Worm (Caenorhabditis elegans) whole organism, L4 larva: Measurements from ENCODE around the gene srw-91.

Experiments
- R02D3.7 ChIP-seq: fragments of 150-350 bp; sonication (generic microtip); optimal IDR thresholded peaks from 3 replicates; lab custom pipeline; 2014; ENCODE audit warnings: missing biosample characterization, missing genetic modification characterization
- T20F7.1 ChIP-seq: fragments of 200-800 bp; sonication (Bioruptor generic); optimal IDR thresholded peaks from 2 replicates; lab custom pipeline; 2018; ENCODE audit warnings: mild to moderate bottlenecking, missing genetic modification characterization, missing compliant biosample characterization
- Y75B8A.6 ChIP-seq: fragments of 200-800 bp; sonication (Bioruptor generic); IDR thresholded peaks from 2 replicates; pipeline ENCODE4 v1.3.6; 2022; ENCODE audit warnings: missing genetic modification reagents, missing genetic modification characterization, missing compliant biosample characterization
- ZK546.5 ChIP-seq, 2 experiments: sonication (generic microtip); optimal IDR thresholded peaks; 2 replicates each; lab custom pipeline; 2017; ENCODE audit warnings: missing biosample characterization in 2 of 2, missing genetic modification characterization in 2 of 2
- ama-1 ChIP-seq: fragments of 150-350 bp; optimal IDR thresholded peaks from 2 replicates; lab custom pipeline; 2014; ENCODE audit warnings: inconsistent platforms, mixed read lengths
- arid-1 ChIP-seq: fragments of 200-800 bp; sonication (Bioruptor generic); conservative IDR thresholded peaks from 2 replicates; pipeline ENCODE4 v1.3.6; 2022; ENCODE audit warnings: missing genetic modification reagents, missing genetic modification characterization, missing compliant biosample characterization
- ceh-20 ChIP-seq: fragments of 200-800 bp; sonication (Bioruptor generic); IDR thresholded peaks from 2 replicates; pipeline ENCODE4 v1.3.6; 2022; ENCODE audit warnings: missing genetic modification reagents, missing genetic modification characterization, missing compliant biosample characterization
- ceh-82 ChIP-seq: sonication (generic microtip); optimal IDR thresholded peaks from 2 replicates; lab custom pipeline; 2017; ENCODE audit warnings: missing biosample characterization, missing genetic modification characterization
- ces-1 ChIP-seq: fragments of 150-350 bp; sonication (generic microtip); optimal IDR thresholded peaks from 4 replicates; lab custom pipeline; 2014; ENCODE audit warnings: missing biosample characterization, missing genetic modification reagents, missing genetic modification characterization
- cey-2 ChIP-seq: sonication (generic microtip); optimal IDR thresholded peaks from 3 replicates; lab custom pipeline; 2017; ENCODE audit warnings: missing genetic modification characterization, mild to moderate bottlenecking, missing compliant biosample characterization, antibody characterized with exemption, borderline replicate concordance; ENCODE audit not compliant: insufficient read depth
- ctbp-1 ChIP-seq: fragments of 200-800 bp; sonication (Bioruptor generic); IDR thresholded peaks from 2 replicates; pipeline ENCODE4 v1.3.6; 2022; ENCODE audit warnings: missing genetic modification reagents, missing genetic modification characterization, missing compliant biosample characterization
- daf-12 ChIP-seq: fragments of 150-350 bp; optimal IDR thresholded peaks from 2 replicates; lab custom pipeline; 2014; ENCODE audit warnings: missing biosample characterization, missing genetic modification reagents, missing genetic modification characterization
- daf-16 ChIP-seq, 3 experiments: sonication (generic microtip); optimal IDR thresholded peaks; 2 replicates each; lab custom pipeline; 2016 to 2017; ENCODE audit warnings: missing genetic modification characterization in 3 of 3, missing genetic modification reagents in 3 of 3, mild to moderate bottlenecking in 2 of 3, missing compliant biosample characterization in 2 of 3, missing biosample characterization in 1 of 3, moderate library complexity in 1 of 3
- dmd-9 ChIP-seq: fragments of 200-800 bp; sonication (Bioruptor generic); IDR thresholded peaks from 2 replicates; pipeline ENCODE4 v1.3.6; 2022; ENCODE audit warnings: missing genetic modification reagents, missing genetic modification characterization, missing compliant biosample characterization
- duxl-1 ChIP-seq: sonication (generic microtip); optimal IDR thresholded peaks from 2 replicates; lab custom pipeline; 2016; ENCODE audit warnings: mild to moderate bottlenecking, missing genetic modification characterization, moderate library complexity, missing compliant biosample characterization; ENCODE audit not compliant: poor library complexity
- fos-1 ChIP-seq: fragments of 150-350 bp; optimal IDR thresholded peaks from 2 replicates; lab custom pipeline; 2014; ENCODE audit warnings: missing biosample characterization, missing genetic modification characterization
- hlh-11 ChIP-seq: fragments of 200-800 bp; sonication (Bioruptor generic); optimal IDR thresholded peaks from 2 replicates; lab custom pipeline; 2018; ENCODE audit warnings: mild to moderate bottlenecking, missing genetic modification characterization, missing compliant biosample characterization
- lin-1 ChIP-seq: fragments of 200-800 bp; sonication (Bioruptor generic); IDR thresholded peaks from 2 replicates; pipeline ENCODE4 v1.3.6; 2022; ENCODE audit warnings: missing genetic modification reagents, missing genetic modification characterization, missing compliant biosample characterization
- lin-38 ChIP-seq: fragments of 200-800 bp; sonication (Bioruptor generic); IDR thresholded peaks from 2 replicates; pipeline ENCODE4 v1.3.6; 2022; ENCODE audit warnings: missing genetic modification reagents, missing genetic modification characterization, missing compliant biosample characterization
- lir-3 ChIP-seq: sonication (generic microtip); optimal IDR thresholded peaks from 2 replicates; lab custom pipeline; 2016; ENCODE audit warnings: mild to moderate bottlenecking, missing genetic modification characterization, missing compliant biosample characterization
- madf-9 ChIP-seq: fragments of 200-800 bp; sonication (Bioruptor generic); conservative IDR thresholded peaks from 2 replicates; pipeline ENCODE4 v1.3.6; 2022; ENCODE audit warnings: missing genetic modification reagents, missing genetic modification characterization, missing compliant biosample characterization
- mdl-1 ChIP-seq, 2 experiments: fragments of 150-350 bp in 1 of 2; sonication (generic microtip) in 1 of 2; optimal IDR thresholded peaks; 2 replicates each; lab custom pipeline; 2014 to 2017; ENCODE audit warnings: missing biosample characterization in 2 of 2, missing genetic modification characterization in 2 of 2
- mdt-29 ChIP-seq: fragments of 200-800 bp; sonication (Bioruptor generic); IDR thresholded peaks from 2 replicates; pipeline ENCODE4 v1.3.6; 2022; ENCODE audit warnings: missing genetic modification reagents, missing genetic modification characterization, missing compliant biosample characterization
- mxl-2 ChIP-seq: fragments of 200-800 bp; sonication (Bioruptor generic); conservative IDR thresholded peaks from 2 replicates; pipeline ENCODE4 v1.3.6; 2022; ENCODE audit warnings: missing genetic modification reagents, missing genetic modification characterization, missing compliant biosample characterization
- nhr-10 ChIP-seq: fragments of 150-350 bp; optimal IDR thresholded peaks from 2 replicates; lab custom pipeline; 2014; ENCODE audit warnings: missing biosample characterization, missing genetic modification characterization
- nhr-102 ChIP-seq: sonication (generic microtip); optimal IDR thresholded peaks from 2 replicates; lab custom pipeline; 2016; ENCODE audit warnings: mild to moderate bottlenecking, missing genetic modification characterization, moderate library complexity, missing compliant biosample characterization
- nhr-11 ChIP-seq: fragments of 150-350 bp; optimal IDR thresholded peaks from 2 replicates; lab custom pipeline; 2014; ENCODE audit warnings: missing biosample characterization, missing genetic modification characterization
- nhr-237 ChIP-seq: sonication (generic microtip); optimal IDR thresholded peaks from 2 replicates; lab custom pipeline; 2017; ENCODE audit warnings: missing biosample characterization, missing genetic modification characterization
- nhr-25 ChIP-seq: sonication (generic microtip); optimal IDR thresholded peaks from 2 replicates; lab custom pipeline; 2017; ENCODE audit warnings: missing genetic modification characterization, mild to moderate bottlenecking, missing compliant biosample characterization, antibody characterized with exemption, moderate library complexity, borderline replicate concordance; ENCODE audit not compliant: insufficient read depth
- nhr-42 ChIP-seq: fragments of 200-800 bp; sonication (Bioruptor generic); IDR thresholded peaks from 2 replicates; pipeline ENCODE4 v1.3.6; 2022; ENCODE audit warnings: missing genetic modification characterization, missing compliant biosample characterization
- nhr-6 ChIP-seq: fragments of 150-350 bp; optimal IDR thresholded peaks from 2 replicates; lab custom pipeline; 2014; ENCODE audit warnings: missing biosample characterization, missing genetic modification characterization
- saeg-2 ChIP-seq: fragments of 200-800 bp; sonication (Bioruptor generic); IDR thresholded peaks from 2 replicates; pipeline ENCODE4 v1.3.6; 2022; ENCODE audit warnings: missing genetic modification reagents, missing genetic modification characterization, missing compliant biosample characterization
- sdz-12 ChIP-seq: fragments of 200-800 bp; sonication (Bioruptor generic); optimal IDR thresholded peaks from 2 replicates; lab custom pipeline; 2018; ENCODE audit warnings: mild to moderate bottlenecking, missing genetic modification characterization, missing compliant biosample characterization
- skn-1 ChIP-seq: fragments of 150-350 bp; optimal IDR thresholded peaks from 2 replicates; lab custom pipeline; 2014; ENCODE audit warnings: missing biosample characterization, missing genetic modification characterization
- snpc-1.2 ChIP-seq: fragments of 200-800 bp; sonication (Bioruptor generic); IDR thresholded peaks from 2 replicates; pipeline ENCODE4 v1.3.6; 2022; ENCODE audit warnings: missing genetic modification reagents, missing genetic modification characterization, missing compliant biosample characterization
- snpc-4 ChIP-seq: fragments of 150-350 bp; optimal IDR thresholded peaks from 2 replicates; lab custom pipeline; 2014; ENCODE audit warnings: missing biosample characterization, missing genetic modification characterization
- tag-97 ChIP-seq: fragments of 200-800 bp; sonication (Bioruptor generic); IDR thresholded peaks from 2 replicates; pipeline ENCODE4 v1.3.6; 2022; ENCODE audit warnings: missing genetic modification characterization, missing compliant biosample characterization
- unc-130 ChIP-seq: sonication (generic microtip); optimal IDR thresholded peaks from 2 replicates; lab custom pipeline; 2016; ENCODE audit warnings: missing genetic modification reagents, missing genetic modification characterization, missing compliant biosample characterization
- zfp-2 ChIP-seq: sonication (generic microtip); optimal IDR thresholded peaks from 2 replicates; lab custom pipeline; 2016; ENCODE audit warnings: mild to moderate bottlenecking, missing genetic modification characterization, missing compliant biosample characterization
- zfp-3 ChIP-seq: fragments of 200-800 bp; sonication (Bioruptor generic); conservative IDR thresholded peaks from 2 replicates; pipeline ENCODE4 v1.3.6; 2022; ENCODE audit warnings: missing genetic modification reagents, missing genetic modification characterization, missing compliant biosample characterization
- zip-11 ChIP-seq: fragments of 200-800 bp; sonication (Bioruptor generic); IDR thresholded peaks from 2 replicates; pipeline ENCODE4 v1.3.6; 2022; ENCODE audit warnings: missing genetic modification characterization, missing compliant biosample characterization

The srw-91 gene

DNA sequence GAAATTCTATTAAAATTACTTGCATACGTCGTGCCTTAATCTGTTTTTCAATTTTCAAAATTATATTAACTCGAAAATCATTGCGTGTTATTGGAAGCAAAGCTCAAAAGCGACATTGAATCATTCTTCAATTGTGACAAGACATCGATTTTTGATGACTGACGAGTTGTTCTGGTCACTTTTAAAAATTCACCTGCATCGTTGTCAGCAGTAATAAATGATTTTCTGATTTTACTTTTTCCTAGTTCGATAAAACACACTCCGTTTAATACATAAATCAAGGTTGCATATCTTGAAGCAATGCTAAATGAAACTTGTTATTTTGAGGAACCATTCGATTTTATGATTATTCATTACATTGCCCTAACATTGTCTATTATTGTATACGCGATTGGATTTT is 1.6 kb upstream of the srw-91 start, which contains the start of gene srh-3:
srh-3 (plus strand) TSS at position 301 of the 400 bp plus-strand sequence.
- TF ChIP-seq tag-97 (GFP tag; lab: Robert Waterston, UW), result no peak
- TF ChIP-seq zfp-2, result no peak
- no peak for TF ChIP-seq duxl-1 (tag; lab: Kevin White, UChicago)
- no peak for TF ChIP-seq sdz-12
- TF ChIP-seq snpc-4 (tag; lab: Kevin White, UChicago), result no peak
- TF ChIP-seq snpc-1.2, result no peak
- no peak for TF ChIP-seq skn-1 (tag; lab: Kevin White, UChicago)
- TF ChIP-seq cey-2 (tag; lab: Kevin White, UChicago), result no peak

DNA sequence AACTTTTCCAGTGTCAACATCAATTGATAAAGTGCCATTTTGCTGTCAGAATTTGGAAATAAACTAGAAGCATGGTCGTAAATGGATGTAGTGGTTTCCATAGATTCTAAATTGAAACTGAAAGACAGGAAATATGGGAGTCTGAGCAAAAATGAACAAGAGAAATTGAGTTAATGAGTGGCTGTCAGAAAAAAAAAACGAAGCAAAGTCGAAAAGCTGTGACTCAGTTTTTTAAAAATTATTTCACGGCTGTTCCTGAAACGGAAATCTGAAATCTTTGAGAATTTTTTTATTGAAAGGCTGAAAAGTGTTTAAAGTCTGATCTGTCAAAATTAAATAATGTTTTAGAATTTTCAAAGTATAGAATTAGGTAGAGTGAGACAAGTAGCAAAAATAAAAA is 2.4 kb downstream of the srw-91 start, which contains the start of gene srw-98:
srw-98 (minus strand) TSS at position 101 of the 400 bp plus-strand sequence.
- no peak for TF ChIP-seq zfp-3 (GFP tag; lab: Robert Waterston, UW)
- no peak for TF ChIP-seq snpc-1.2
- no peak for TF ChIP-seq nhr-10 (tag; lab: Kevin White, UChicago)
- no peak for TF ChIP-seq mxl-2
- no peak for TF ChIP-seq lin-1
- TF ChIP-seq nhr-6 (tag; lab: Kevin White, UChicago), result no peak
- TF ChIP-seq dmd-9 (GFP tag; lab: Robert Waterston, UW), result no peak
- TF ChIP-seq nhr-42, result no peak
- TF ChIP-seq snpc-4 (tag; lab: Kevin White, UChicago), result no peak
- no peak for TF ChIP-seq ZK546.5 (tag; optimal IDR thresholded peaks at IDR 0.05; lab: Kevin White, UChicago)
- no peak for TF ChIP-seq sdz-12
- TF ChIP-seq zip-11 (GFP tag; lab: Robert Waterston, UW), result no peak
- TF ChIP-seq saeg-2 (GFP tag; lab: Robert Waterston, UW), result no peak
- TF ChIP-seq mdl-1 (tag; optimal IDR thresholded peaks at IDR 0.05; lab: Kevin White, UChicago), result no peak
- no peak for TF ChIP-seq daf-12 (tag; lab: Kevin White, UChicago)
- TF ChIP-seq arid-1, result no peak
- no peak for TF ChIP-seq nhr-237
- no peak for TF ChIP-seq Y75B8A.6
- TF ChIP-seq mdt-29 (GFP tag; lab: Robert Waterston, UW), result no peak
- TF ChIP-seq lir-3 (tag; lab: Kevin White, UChicago), result no peak
- TF ChIP-seq, all 104 proteins: peak for 0

DNA sequence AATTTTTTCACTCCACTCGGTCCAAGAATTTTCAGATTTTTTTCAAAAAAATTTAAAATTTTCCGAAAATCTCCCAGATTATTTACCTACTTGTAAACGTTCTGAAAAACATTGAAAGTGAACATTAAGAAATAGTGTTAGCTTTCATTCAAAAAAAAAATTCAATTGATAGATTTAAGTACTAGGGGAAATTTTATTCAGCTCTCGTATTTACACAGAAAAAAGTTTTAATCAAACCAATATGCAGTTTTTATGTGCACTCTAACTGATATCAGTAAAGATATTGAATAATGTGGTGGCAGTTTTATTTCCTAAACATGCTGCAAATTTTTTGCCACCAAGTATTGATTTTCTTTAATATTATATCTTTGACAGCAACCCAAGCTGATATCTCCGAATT is 12.5 kb downstream of the srw-91 start, which contains the start of gene irld-42:
irld-42 (plus strand) TSS at position 301 of the 400 bp plus-strand sequence.
- TF ChIP-seq ama-1 (lab: Kevin White, UChicago), result no peak
- TF ChIP-seq nhr-25 (tag; lab: Kevin White, UChicago), result no peak
- no peak for TF ChIP-seq nhr-237
- no peak for TF ChIP-seq tag-97 (GFP tag; lab: Robert Waterston, UW)
- no peak for TF ChIP-seq nhr-11 (tag; lab: Kevin White, UChicago)
- no peak for TF ChIP-seq fos-1
- no peak for TF ChIP-seq nhr-102 (tag; lab: Kevin White, UChicago)
- no peak for TF ChIP-seq T20F7.1 (GFP tag; lab: Kevin White, UChicago)
- TF ChIP-seq snpc-1.2, result no peak
- no peak for TF ChIP-seq lin-38
- no peak for TF ChIP-seq ceh-82 (tag; lab: Kevin White, UChicago)
- TF ChIP-seq ctbp-1 (GFP tag; lab: Robert Waterston, UW), result no peak
- no peak for TF ChIP-seq unc-130 (GFP tag; lab: Kevin White, UChicago)
- no peak for TF ChIP-seq ces-1 (GFP tag; lab: Kevin White, UChicago)
- no peak for TF ChIP-seq snpc-4 (tag; lab: Kevin White, UChicago)
- TF ChIP-seq daf-16 (GFP tag; optimal IDR thresholded peaks at IDR 0.05; lab: Kevin White, UChicago), result no peak
- TF ChIP-seq daf-16 (tag; optimal IDR thresholded peaks at IDR 0.05; lab: Kevin White, UChicago), result no peak
- TF ChIP-seq ceh-20 (GFP tag; lab: Robert Waterston, UW), result no peak
- no peak for TF ChIP-seq hlh-11
- TF ChIP-seq madf-9 (GFP tag; lab: Robert Waterston, UW), result no peak
- no peak for TF ChIP-seq R02D3.7 (tag; lab: Kevin White, UChicago)
